Fruit fly (Drosophila melanogaster): ENCODE measurements around the gene CG34298.

CG34298 gene

DNA sequence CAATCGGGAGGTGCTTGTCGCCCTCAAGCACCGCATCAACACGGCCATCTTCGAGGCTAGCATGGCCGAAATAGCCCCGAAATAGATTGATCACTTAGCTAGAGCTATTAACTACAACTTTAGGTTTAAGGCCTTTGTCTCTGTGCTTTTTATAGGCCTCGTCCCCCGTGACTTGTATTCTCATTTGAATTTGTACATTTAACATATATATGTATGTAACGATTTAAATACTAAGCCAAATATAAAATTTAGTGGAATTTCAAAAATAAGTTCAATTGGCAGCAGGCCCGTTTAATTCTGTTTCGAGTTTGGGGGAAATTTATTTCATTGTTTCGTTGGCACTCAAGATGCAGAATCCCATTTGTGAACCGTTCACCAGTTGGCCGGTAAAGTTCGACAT is at the start of gene CG34298:
CG34298 (plus strand) TSS at position 301 of the 400 bp plus-strand sequence.
- TF ChIP-seq Ets98B (GFP tag; IDR thresholded peaks at IDR 0.05) = no peak
- no peak for TF ChIP-seq EcR (GFP tag; optimal IDR thresholded peaks at IDR 0.05)
- TF ChIP-seq Pif1A (GFP tag; optimal IDR thresholded peaks at IDR 0.05) = no peak
- no peak for TF ChIP-seq CG15710 (tag; optimal IDR thresholded peaks at IDR 0.05)
- TF ChIP-seq CG13204 (GFP tag; optimal IDR thresholded peaks at IDR 0.05) = no peak
- TF ChIP-seq CG10348 (GFP tag; IDR thresholded peaks at IDR 0.05) = no peak
- no peak for TF ChIP-seq CG14655 (GFP tag; optimal IDR thresholded peaks at IDR 0.05)
- TF ChIP-seq CG34367 (tag; optimal IDR thresholded peaks at IDR 0.05) = no peak
- no peak for TF ChIP-seq CG17806 (tag; optimal IDR thresholded peaks at IDR 0.05)
- TF ChIP-seq Pif1B (GFP tag; optimal IDR thresholded peaks at IDR 0.05) = no peak
- no peak for TF ChIP-seq fd96Ca (GFP tag; IDR thresholded peaks at IDR 0.05)
- no peak for TF ChIP-seq D1 (tag; optimal IDR thresholded peaks at IDR 0.05)
- no peak for TF ChIP-seq CG12605 (GFP tag; IDR thresholded peaks at IDR 0.05)
- TF ChIP-seq CG8301 (tag; optimal IDR thresholded peaks at IDR 0.05) = no peak
- no peak for TF ChIP-seq gl (tag; optimal IDR thresholded peaks at IDR 0.05)

DNA sequence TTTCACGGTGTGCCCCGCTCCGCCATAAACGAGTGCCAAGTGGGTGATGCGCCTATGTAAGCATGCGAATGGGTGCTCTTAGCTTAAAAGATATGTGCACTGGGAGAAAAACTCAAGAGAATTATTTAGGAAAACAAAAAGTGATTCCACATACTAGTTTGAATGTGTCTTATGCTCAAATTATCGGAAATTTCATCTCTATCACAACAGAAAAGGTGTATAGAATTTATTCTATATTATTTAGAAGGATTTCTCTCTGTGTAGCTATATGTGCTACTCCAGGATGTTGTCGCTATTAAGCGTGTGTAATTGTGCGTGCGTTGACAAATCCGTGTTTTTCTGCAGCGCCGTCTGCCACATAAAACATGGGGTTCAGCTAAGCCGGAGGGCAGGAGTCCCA is 40.3 kb upstream of the CG34298 start:
- TF ChIP-seq CG14655 (GFP tag; optimal IDR thresholded peaks at IDR 0.05) (peak; percentile 9), D1 (tag; optimal IDR thresholded peaks at IDR 0.05) (no peak), CG8159 (tag; optimal IDR thresholded peaks at IDR 0.05) (peak; percentile 34), CG4496 (GFP tag; IDR thresholded peaks at IDR 0.05) (peak; percentile 58; the same call in 2 of the 3 replicates)

DNA sequence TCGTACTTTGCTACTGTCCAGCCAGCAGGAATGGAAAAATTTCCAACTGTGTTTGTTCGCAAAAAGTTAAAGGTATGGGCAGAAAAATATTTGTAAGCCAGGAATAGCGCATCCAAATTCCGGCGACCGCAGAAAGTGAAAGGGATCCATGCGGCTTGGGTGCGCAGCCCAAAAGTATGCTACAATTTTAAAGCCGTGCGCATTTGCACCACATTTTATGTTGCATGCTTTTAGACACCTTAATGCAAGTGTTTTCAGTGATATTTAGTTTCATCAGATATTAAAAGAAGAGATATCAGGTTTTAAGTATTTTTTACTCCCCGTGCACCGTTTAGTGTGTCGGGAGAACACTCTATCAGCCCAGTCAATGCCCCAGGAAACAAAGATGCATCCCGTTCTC is 36.5 kb upstream of the CG34298 start:
- TF ChIP-seq CG10348 (GFP tag; IDR thresholded peaks at IDR 0.05) (no peak), CG13204 (GFP tag; optimal IDR thresholded peaks at IDR 0.05) (no peak), CG34367 (tag; optimal IDR thresholded peaks at IDR 0.05) (no peak), Pif1A (GFP tag; optimal IDR thresholded peaks at IDR 0.05) (no peak), CG14655 (GFP tag; optimal IDR thresholded peaks at IDR 0.05) (no peak), Ets98B (GFP tag; IDR thresholded peaks at IDR 0.05) (no peak), D1 (tag; optimal IDR thresholded peaks at IDR 0.05) (no peak), Snoo (tag; optimal IDR thresholded peaks at IDR 0.05) (no peak), Pif1B (GFP tag; optimal IDR thresholded peaks at IDR 0.05) (no peak), CG8159 (tag; optimal IDR thresholded peaks at IDR 0.05) (no peak), CG32121 (GFP tag; IDR thresholded peaks at IDR 0.05) (no peak), CG17806 (tag; optimal IDR thresholded peaks at IDR 0.05) (no peak), gl (tag; optimal IDR thresholded peaks at IDR 0.05) (no peak)

DNA sequence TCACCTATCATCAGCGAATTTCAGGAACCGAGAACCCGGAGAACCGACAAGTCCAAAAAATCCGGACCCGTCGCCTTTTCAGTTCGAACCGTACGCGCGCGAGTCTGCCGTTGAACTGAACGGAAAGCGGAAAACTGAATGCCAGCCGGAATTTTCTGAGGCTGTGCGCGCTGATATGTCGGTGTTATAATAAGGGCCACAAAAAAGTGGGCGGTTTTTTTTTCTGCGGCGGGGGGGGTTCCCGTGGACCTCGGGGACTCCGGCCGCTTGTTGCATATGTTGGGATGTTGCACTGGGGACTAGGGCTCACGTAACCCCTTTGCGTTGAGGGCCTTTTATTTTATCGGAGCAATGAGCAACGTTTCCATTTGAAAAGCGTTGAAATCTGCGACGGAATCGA is 30.2 kb upstream of the CG34298 start, which contains the start of gene TkR99D:
TkR99D (minus strand) TSS at position 101 of the 400 bp plus-strand sequence.
- TF ChIP-seq CG13204 (GFP tag; optimal IDR thresholded peaks at IDR 0.05) = no peak
- TF ChIP-seq CG10348 (GFP tag; IDR thresholded peaks at IDR 0.05) = no peak
- no peak for TF ChIP-seq CG15710 (tag; optimal IDR thresholded peaks at IDR 0.05)
- no peak for TF ChIP-seq Snoo (tag; optimal IDR thresholded peaks at IDR 0.05)
- no peak for TF ChIP-seq CG4496 (GFP tag; IDR thresholded peaks at IDR 0.05)
- no peak for TF ChIP-seq CG34367 (tag; optimal IDR thresholded peaks at IDR 0.05)

DNA sequence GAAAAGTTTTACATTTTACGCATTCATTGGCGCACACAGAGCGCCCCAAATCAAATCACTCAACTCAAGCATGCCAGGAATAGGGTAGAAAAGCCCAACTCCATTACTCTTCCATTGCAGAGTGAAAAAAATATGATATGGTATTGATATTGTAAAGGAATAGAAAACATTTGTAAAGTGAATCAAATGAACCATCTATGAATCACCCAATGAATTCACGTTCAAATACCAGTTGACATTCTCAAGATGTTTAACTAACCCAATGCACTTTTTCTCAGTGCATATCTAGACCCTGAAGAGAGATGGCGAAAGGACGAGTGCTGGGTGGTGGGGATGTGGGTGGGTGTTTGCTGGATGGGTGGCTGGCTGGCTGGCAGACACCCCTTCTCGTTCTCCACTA is 21.0 kb upstream of the CG34298 start:
- TF ChIP-seq Pif1B (GFP tag; optimal IDR thresholded peaks at IDR 0.05) (no peak), fd96Ca (GFP tag; IDR thresholded peaks at IDR 0.05) (no peak), CG32121 (GFP tag; IDR thresholded peaks at IDR 0.05) (no peak), CG13204 (GFP tag; optimal IDR thresholded peaks at IDR 0.05) (no peak), D1 (tag; optimal IDR thresholded peaks at IDR 0.05) (no peak), CG8301 (tag; optimal IDR thresholded peaks at IDR 0.05) (no peak), CG9948 (tag; optimal IDR thresholded peaks at IDR 0.05) (no peak), CG14655 (GFP tag; optimal IDR thresholded peaks at IDR 0.05) (peak; percentile 14), EcR (GFP tag; optimal IDR thresholded peaks at IDR 0.05) (no peak), Snoo (tag; optimal IDR thresholded peaks at IDR 0.05) (no peak), CG34367 (tag; optimal IDR thresholded peaks at IDR 0.05) (peak; percentile 5), CG12605 (GFP tag; IDR thresholded peaks at IDR 0.05) (no peak), CG4496 (GFP tag; IDR thresholded peaks at IDR 0.05) (no peak), Pif1A (GFP tag; optimal IDR thresholded peaks at IDR 0.05) (peak; percentile 19), CG8159 (tag; optimal IDR thresholded peaks at IDR 0.05) (peak; percentile 41), rn (GFP tag; IDR thresholded peaks at IDR 0.05) (no peak), CG15710 (tag; optimal IDR thresholded peaks at IDR 0.05) (peak; percentile 33), CG10348 (GFP tag; IDR thresholded peaks at IDR 0.05) (no peak), gl (tag; optimal IDR thresholded peaks at IDR 0.05) (no peak), Ets98B (GFP tag; IDR thresholded peaks at IDR 0.05) (no peak), CG17806 (tag; optimal IDR thresholded peaks at IDR 0.05) (no peak)

DNA sequence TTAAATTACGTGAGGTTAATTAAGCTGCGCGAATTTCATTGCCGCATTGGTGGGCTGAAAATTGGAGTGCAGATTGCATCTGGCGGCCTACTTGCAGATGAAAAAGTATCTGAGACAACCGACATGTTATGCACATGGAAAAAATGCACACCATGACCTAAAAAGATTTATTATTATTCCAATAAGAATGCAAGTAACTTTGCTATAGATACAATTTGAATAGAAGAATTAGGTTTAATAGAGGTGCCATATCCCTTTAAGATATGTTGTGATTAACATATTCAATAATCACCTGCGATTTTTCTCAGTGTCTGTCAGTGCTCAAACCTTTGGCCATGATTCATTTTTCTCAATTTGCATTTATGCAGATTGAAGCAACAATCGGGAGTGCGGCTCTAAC is 18.1 kb upstream of the CG34298 start:
- TF ChIP-seq CG34367 (tag; optimal IDR thresholded peaks at IDR 0.05) (no peak), CG17806 (tag; optimal IDR thresholded peaks at IDR 0.05) (peak; percentile 3), CG8159 (tag; optimal IDR thresholded peaks at IDR 0.05) (peak; percentile 15), fd96Ca (GFP tag; IDR thresholded peaks at IDR 0.05) (no peak), rn (GFP tag; IDR thresholded peaks at IDR 0.05) (no peak), CG12605 (GFP tag; IDR thresholded peaks at IDR 0.05) (peak; percentile 14; the same call in 1 of the 2 replicates), CG13204 (GFP tag; optimal IDR thresholded peaks at IDR 0.05) (no peak), D1 (tag; optimal IDR thresholded peaks at IDR 0.05) (no peak), Snoo (tag; optimal IDR thresholded peaks at IDR 0.05) (no peak), Ets98B (GFP tag; IDR thresholded peaks at IDR 0.05) (peak; percentile 23; the same call in 1 of the 2 replicates), CG15710 (tag; optimal IDR thresholded peaks at IDR 0.05) (no peak), CG10348 (GFP tag; IDR thresholded peaks at IDR 0.05) (no peak), gl (tag; optimal IDR thresholded peaks at IDR 0.05) (no peak), CG14655 (GFP tag; optimal IDR thresholded peaks at IDR 0.05) (peak; percentile 40), CG4496 (GFP tag; IDR thresholded peaks at IDR 0.05) (peak; percentile 72), Pif1B (GFP tag; optimal IDR thresholded peaks at IDR 0.05) (no peak), CG32121 (GFP tag; IDR thresholded peaks at IDR 0.05) (peak; percentile 8; the same call in 1 of the 2 replicates), CG8301 (tag; optimal IDR thresholded peaks at IDR 0.05) (peak; percentile 57), Pif1A (GFP tag; optimal IDR thresholded peaks at IDR 0.05) (no peak), CG9948 (tag; optimal IDR thresholded peaks at IDR 0.05) (no peak), EcR (GFP tag; optimal IDR thresholded peaks at IDR 0.05) (no peak)

All from whole organism, pupa.